Fruit fly (Drosophila melanogaster): ENCODE results near the gene EMC1.

The EMC1 gene

DNA sequence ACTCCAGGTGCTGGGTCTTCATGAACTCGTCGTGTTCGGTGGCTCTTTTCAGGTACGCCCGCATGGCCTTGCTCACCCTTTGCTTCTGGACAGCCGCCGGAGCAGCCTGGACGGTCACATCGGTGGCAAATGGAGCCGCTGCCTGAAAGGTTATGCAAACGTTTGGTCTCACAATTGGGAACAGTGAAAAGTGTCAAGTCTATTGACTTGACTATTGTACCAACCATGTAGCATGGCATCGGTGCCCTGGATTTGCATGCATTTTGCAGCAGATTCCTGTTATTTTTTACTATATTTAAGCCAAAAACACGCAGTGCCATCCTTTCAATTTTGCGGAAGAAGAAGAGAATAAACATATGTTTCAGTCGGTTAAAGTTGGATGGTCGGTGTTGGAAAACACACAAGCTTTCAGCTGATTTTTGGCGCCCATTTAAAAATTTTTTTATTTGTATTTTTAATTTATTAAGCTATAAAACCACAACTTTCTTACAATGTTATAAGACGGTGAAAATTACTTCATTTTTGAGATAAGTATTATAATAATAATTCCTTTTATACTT, 4.8 kb downstream of the EMC1 start, which contains the start of gene mRpS9:
TSS of gene mRpS9 (minus strand) at position 355 of the 560 bp plus-strand sequence.
- TF ChIP-seq psq (optimal IDR thresholded peaks at IDR 0.05) (no peak), Myc (optimal IDR thresholded peaks at IDR 0.05) (no peak), insv (optimal IDR thresholded peaks at IDR 0.05) (no peak), ttk (optimal IDR thresholded peaks at IDR 0.05) (no peak)

DNA sequence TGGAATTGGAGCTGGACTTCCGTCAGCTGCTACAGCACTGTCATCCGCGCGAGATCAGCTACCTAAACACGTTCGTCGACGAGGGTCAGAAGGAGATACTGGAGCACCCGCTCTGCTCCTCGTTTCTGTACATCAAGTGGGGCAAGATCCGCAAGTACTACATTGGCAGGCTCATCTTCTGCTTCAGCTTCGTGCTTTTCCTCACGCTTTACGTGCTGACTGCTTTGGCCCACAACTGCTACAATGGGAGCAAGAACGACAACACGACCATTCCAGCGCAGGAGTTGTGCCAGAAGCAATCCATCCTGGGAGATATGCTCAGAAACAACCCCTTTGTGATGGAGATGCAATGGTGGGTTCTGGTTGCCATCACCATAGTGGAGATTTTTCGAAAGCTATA, 7.9 kb downstream of the EMC1 start:
- no peak for TF ChIP-seq psq (optimal IDR thresholded peaks at IDR 0.05)
- no peak for TF ChIP-seq ttk (optimal IDR thresholded peaks at IDR 0.05)
- TF ChIP-seq Myc (optimal IDR thresholded peaks at IDR 0.05): no peak
- no peak for TF ChIP-seq h (optimal IDR thresholded peaks at IDR 0.05)
- TF ChIP-seq insv (optimal IDR thresholded peaks at IDR 0.05): no peak
- TF ChIP-seq Sin3A (optimal IDR thresholded peaks at IDR 0.05): no peak

DNA sequence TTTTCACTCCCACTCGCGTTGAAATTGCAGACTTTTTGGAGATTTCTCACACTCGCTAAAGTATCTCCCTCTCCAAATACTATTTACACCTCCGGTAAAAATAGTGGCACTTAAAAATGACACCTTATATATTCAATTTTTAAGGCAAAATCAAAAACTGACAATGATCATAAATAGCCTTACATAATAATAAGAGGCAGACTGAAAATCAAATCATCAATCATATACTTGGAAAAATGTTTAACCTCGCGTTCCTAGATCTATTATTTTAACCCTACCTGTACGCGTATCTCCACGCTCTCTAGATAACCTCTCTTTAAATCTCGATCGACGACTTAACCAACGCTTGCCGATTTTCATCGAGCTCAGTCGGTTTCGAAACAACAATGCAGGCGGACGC, 11.7 kb downstream of the EMC1 start:
- TF ChIP-seq psq (optimal IDR thresholded peaks at IDR 0.05) (no peak), h (optimal IDR thresholded peaks at IDR 0.05) (no peak), insv (optimal IDR thresholded peaks at IDR 0.05) (no peak), Myc (optimal IDR thresholded peaks at IDR 0.05) (no peak), ttk (optimal IDR thresholded peaks at IDR 0.05) (no peak), Sin3A (optimal IDR thresholded peaks at IDR 0.05) (no peak)

DNA sequence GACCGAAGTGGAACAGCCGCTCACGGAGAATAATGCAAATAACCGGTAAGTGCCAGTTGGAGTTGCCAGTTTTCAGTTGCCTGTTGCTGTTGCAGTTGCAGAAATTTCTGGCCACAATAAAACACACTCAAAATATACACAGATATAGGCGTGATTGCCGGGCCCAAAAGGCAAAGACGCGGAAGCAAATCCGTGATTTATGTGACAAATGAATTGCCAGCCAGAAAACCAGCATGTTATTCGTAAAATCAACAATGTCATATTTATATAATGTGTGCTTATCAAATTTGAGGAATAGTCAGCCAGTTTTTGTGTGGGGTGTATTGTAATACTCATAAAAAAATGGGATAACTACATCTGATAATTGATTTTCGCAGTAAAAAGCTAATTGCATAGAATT, 12.6 kb downstream of the EMC1 start:
- TF ChIP-seq h (optimal IDR thresholded peaks at IDR 0.05) (no peak), Sin3A (optimal IDR thresholded peaks at IDR 0.05) (no peak), Myc (optimal IDR thresholded peaks at IDR 0.05) (no peak), ttk (optimal IDR thresholded peaks at IDR 0.05) (no peak), psq (optimal IDR thresholded peaks at IDR 0.05) (no peak), insv (optimal IDR thresholded peaks at IDR 0.05) (no peak)

DNA sequence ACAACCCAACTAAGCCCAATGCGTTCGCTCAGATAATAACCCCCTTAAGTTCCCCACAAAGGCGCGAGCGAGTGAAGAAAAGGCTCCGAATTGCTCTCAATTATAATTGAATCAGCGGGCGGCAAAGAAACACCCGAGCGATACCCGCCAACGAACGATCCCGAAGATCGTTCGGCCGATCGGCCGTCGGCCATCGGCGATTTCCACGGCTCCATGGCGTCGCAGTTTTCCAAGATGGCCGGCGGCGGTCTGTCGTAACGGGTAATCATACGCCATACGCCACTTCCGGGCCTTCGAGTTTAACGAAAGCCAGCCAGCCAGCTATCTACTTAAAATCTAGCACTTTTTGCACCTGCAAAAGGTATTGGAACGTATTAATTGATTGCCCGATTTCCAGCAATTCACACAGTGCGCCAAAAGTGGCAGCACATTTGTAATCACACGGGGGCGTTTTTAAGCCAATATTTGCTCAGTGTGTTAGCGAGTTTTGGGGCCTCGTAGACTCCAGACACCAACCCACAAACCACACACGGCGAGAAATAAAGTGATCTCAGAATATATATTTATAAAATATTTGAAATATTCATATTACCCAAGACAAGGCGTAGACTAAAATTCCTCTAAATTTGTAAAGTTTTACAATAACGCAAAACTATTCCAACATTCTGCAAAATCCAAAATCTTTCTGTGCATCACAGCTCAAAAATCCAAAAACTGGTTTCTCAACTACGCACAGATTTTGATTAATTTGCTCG, 14.7 kb downstream of the EMC1 start:
- no peak for TF ChIP-seq h (optimal IDR thresholded peaks at IDR 0.05)
- no peak for TF ChIP-seq Sin3A (optimal IDR thresholded peaks at IDR 0.05)
- TF ChIP-seq insv (optimal IDR thresholded peaks at IDR 0.05): no peak

DNA sequence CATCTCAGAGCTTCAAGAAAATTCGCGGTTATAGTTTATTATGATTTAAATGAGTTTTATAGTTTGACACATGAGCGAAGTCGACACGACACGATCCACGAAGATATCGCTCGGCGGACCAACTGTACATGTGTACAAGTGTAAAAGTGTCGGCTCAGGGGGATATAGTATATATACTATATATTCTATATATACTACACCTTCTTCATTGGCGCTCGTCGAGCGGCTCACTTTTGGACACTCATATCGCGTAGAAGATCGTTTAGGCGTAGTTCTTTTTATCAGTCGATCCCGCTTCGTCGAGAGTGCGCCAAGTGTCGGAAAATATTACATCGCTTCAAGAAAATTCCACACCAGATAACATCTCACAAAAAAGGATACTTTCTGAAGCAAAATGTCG, 16.1 kb downstream of the EMC1 start, which contains the start of gene wtrw:
TSS of gene wtrw (plus strand) at position 301 of the 400 bp plus-strand sequence.
- no peak for TF ChIP-seq h (optimal IDR thresholded peaks at IDR 0.05)
- no peak for TF ChIP-seq insv (optimal IDR thresholded peaks at IDR 0.05)
- no peak for TF ChIP-seq psq (optimal IDR thresholded peaks at IDR 0.05)
- no peak for TF ChIP-seq ttk (optimal IDR thresholded peaks at IDR 0.05)
- no peak for TF ChIP-seq Sin3A (optimal IDR thresholded peaks at IDR 0.05)
- TF ChIP-seq Myc (optimal IDR thresholded peaks at IDR 0.05): no peak

DNA sequence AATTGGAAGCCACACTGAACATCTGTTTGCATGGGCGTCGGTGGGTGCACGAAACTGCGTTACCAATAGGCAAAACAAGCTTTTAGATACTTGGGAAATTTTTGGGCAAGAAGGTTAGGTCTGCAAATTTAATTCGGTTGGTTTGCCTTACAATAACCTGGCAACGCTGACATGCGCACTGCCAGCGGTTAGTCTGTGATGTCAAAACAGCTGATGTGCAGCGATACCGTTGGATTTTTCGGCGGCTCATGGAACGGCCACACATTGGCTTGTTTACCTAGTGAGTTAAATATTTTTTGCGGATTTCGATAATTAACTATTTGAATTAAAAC, 20.3 kb downstream of the EMC1 start, which contains the start of gene ArgRS-m:
TSS of gene ArgRS-m (plus strand) at position 187 of the 332 bp plus-strand sequence.
- no peak for TF ChIP-seq insv (optimal IDR thresholded peaks at IDR 0.05)
- no peak for TF ChIP-seq ttk (optimal IDR thresholded peaks at IDR 0.05)
- TF ChIP-seq Sin3A (optimal IDR thresholded peaks at IDR 0.05): no peak
- TF ChIP-seq psq (optimal IDR thresholded peaks at IDR 0.05): no peak
- TF ChIP-seq Myc (optimal IDR thresholded peaks at IDR 0.05): no peak
- no peak for TF ChIP-seq h (optimal IDR thresholded peaks at IDR 0.05)

DNA sequence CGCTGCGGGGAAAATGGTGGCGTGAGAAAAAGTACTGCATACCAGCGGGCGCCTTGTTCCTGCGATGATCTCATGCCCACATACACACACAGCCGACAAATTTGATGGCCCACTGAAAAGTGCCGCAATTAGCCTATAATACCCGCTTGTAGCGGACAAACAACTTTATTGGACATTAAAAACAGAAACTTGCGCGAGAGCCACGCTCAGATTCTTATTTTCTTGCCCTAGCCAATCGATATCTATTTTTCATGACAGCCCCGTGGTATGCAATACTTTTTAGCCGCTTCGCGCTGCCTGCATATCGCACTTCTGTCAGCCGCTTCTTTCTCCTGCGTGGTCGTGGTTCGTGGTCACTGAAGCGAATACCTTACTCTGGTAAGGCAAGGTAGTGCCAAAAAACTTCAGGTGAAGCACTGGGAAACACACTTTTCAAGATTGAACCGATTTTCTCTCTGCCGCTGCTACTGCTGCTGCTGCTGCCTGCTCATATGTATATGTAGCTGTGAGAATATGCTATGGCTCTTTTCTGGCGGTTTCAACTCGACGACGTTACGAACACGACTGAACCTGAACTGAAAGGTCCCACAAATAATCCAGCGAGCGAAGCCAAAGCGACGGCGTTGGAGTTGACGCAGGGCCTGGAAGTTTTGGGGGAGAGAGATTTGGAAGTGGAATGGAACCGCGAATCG, 20.9 kb downstream of the EMC1 start, which contains the start of gene CG17816:
TSS of gene CG17816 (minus strand) at position 567 of the 692 bp plus-strand sequence.
- TF ChIP-seq ttk (optimal IDR thresholded peaks at IDR 0.05): no peak
- no peak for TF ChIP-seq insv (optimal IDR thresholded peaks at IDR 0.05)
- no peak for TF ChIP-seq Sin3A (optimal IDR thresholded peaks at IDR 0.05)
- TF ChIP-seq psq (optimal IDR thresholded peaks at IDR 0.05): no peak
- no peak for TF ChIP-seq Myc (optimal IDR thresholded peaks at IDR 0.05)
- TF ChIP-seq h (optimal IDR thresholded peaks at IDR 0.05): no peak

DNA sequence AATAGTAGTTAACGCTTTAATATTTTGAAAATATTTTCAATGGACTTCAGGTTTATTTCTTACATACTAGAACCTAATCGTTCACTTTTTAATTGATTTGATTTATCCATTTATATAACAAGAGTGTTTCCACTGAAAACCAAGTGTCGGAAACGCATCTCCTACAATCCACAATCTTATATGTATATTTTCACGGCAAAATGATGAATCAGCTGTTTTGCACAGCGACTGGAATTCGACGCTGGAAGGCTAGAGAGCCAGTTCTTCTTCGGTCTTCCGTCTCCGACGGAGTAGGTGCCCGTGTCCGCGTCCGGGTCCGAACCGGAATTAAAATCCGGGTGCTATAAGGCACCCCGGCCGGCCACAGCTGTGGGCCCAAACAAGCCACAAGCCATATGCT, 22.7 kb downstream of the EMC1 start:
- TF ChIP-seq psq (optimal IDR thresholded peaks at IDR 0.05) (no peak), Myc (optimal IDR thresholded peaks at IDR 0.05) (no peak), Sin3A (optimal IDR thresholded peaks at IDR 0.05) (no peak), h (optimal IDR thresholded peaks at IDR 0.05) (no peak), ttk (optimal IDR thresholded peaks at IDR 0.05) (no peak), insv (optimal IDR thresholded peaks at IDR 0.05) (no peak)

Data from Kc167 (cell line).